Fruit fly (Drosophila melanogaster) whole organism, embryonic: ENCODE data around the gene Exn.

Source experiments
- Aef1 ChIP-seq: fragments of 200-800 bp; sonication (Bioruptor generic); IDR thresholded peaks from 3 replicates; pipeline ENCODE4 v1.3.6; 2022; ENCODE audit warnings: missing biosample characterization, missing genetic modification characterization
- B-H2 ChIP-seq: fragments of 200-800 bp; sonication (Bioruptor generic); optimal IDR thresholded peaks from 2 replicates; lab custom pipeline; 2018; ENCODE audit warnings: missing biosample characterization, mild to moderate bottlenecking, missing genetic modification characterization
- CG10366 ChIP-seq: fragments of 200-800 bp; sonication (Bioruptor generic); IDR thresholded peaks from 2 replicates; pipeline ENCODE4 v1.3.6; 2022; ENCODE audit warnings: missing biosample characterization, missing genetic modification characterization
- CG10462 ChIP-seq: fragments of 200-800 bp; sonication (Bioruptor generic); optimal IDR thresholded peaks from 2 replicates; lab custom pipeline; 2016; ENCODE audit warnings: missing biosample characterization, missing genetic modification characterization
- CG11456 ChIP-seq: fragments of 200-800 bp; sonication (Bioruptor generic); IDR thresholded peaks from 3 replicates; pipeline ENCODE4 v1.3.6; 2022; ENCODE audit warnings: missing biosample characterization, missing genetic modification characterization
- CG12219 ChIP-seq: fragments of 200-800 bp; sonication (Bioruptor generic); optimal IDR thresholded peaks from 3 replicates; lab custom pipeline; 2018; ENCODE audit warnings: missing biosample characterization, mild to moderate bottlenecking, missing genetic modification characterization
- CG12769 ChIP-seq: fragments of 200-800 bp; sonication (Bioruptor generic); optimal IDR thresholded peaks from 2 replicates; lab custom pipeline; 2019; ENCODE audit warnings: missing biosample characterization, mild to moderate bottlenecking, missing genetic modification characterization, moderate library complexity
- CG14014 ChIP-seq: fragments of 200-800 bp; sonication (Bioruptor generic); IDR thresholded peaks from 2 replicates; pipeline ENCODE4 v1.3.6; 2022; ENCODE audit warnings: missing biosample characterization, missing genetic modification characterization
- CG14860 ChIP-seq: fragments of 200-800 bp; sonication (Bioruptor generic); IDR thresholded peaks from 3 replicates; pipeline ENCODE4 v1.3.6; 2022; ENCODE audit warnings: missing biosample characterization, missing genetic modification characterization; ENCODE audit not compliant: partially characterized antibody
- CG17912 ChIP-seq: fragments of 200-800 bp; sonication (Bioruptor generic); optimal IDR thresholded peaks from 2 replicates; lab custom pipeline; 2018; ENCODE audit warnings: missing biosample characterization, mild to moderate bottlenecking, missing genetic modification characterization
- CG31224 ChIP-seq: fragments of 200-800 bp; sonication (Bioruptor generic); IDR thresholded peaks from 2 replicates; pipeline ENCODE4 v1.3.6; 2022; ENCODE audit warnings: missing biosample characterization, missing genetic modification characterization
- CG32767 ChIP-seq: fragments of 200-800 bp; sonication (Bioruptor generic); IDR thresholded peaks from 2 replicates; pipeline ENCODE4 v1.3.6; 2022; ENCODE audit warnings: missing biosample characterization, missing genetic modification characterization
- CG34224 ChIP-seq: fragments of 200-800 bp; sonication (Bioruptor generic); IDR thresholded peaks from 3 replicates; pipeline ENCODE4 v1.3.6; 2022; ENCODE audit warnings: missing biosample characterization, missing genetic modification characterization; ENCODE audit not compliant: partially characterized antibody
- CG5245 ChIP-seq: fragments of 200-800 bp; sonication (Bioruptor generic); optimal IDR thresholded peaks from 3 replicates; lab custom pipeline; 2016; ENCODE audit warnings: missing biosample characterization, missing genetic modification characterization
- CG7271 ChIP-seq: fragments of 200-800 bp; sonication (Bioruptor generic); optimal IDR thresholded peaks from 2 replicates; lab custom pipeline; 2018; ENCODE audit warnings: missing biosample characterization, mild to moderate bottlenecking, missing genetic modification characterization, moderate library complexity
- CG7357 ChIP-seq: fragments of 200-800 bp; sonication (Bioruptor generic); IDR thresholded peaks from 3 replicates; pipeline ENCODE4 v1.3.6; 2022; ENCODE audit warnings: missing biosample characterization, missing genetic modification characterization
- CG7372 ChIP-seq: fragments of 200-800 bp; sonication (Bioruptor generic); IDR thresholded peaks from 2 replicates; pipeline ENCODE4 v1.3.6; 2022; ENCODE audit warnings: missing biosample characterization, missing genetic modification characterization
- CG8290 ChIP-seq, 3 experiments: fragments of 200-800 bp; sonication (Bioruptor generic); optimal IDR thresholded peaks; 2 replicates each; lab custom pipeline; 2016 to 2019; ENCODE audit warnings: missing biosample characterization in 3 of 3, missing genetic modification characterization in 3 of 3, mild to moderate bottlenecking in 2 of 3, moderate library complexity in 1 of 3
- D ChIP-seq, 2 experiments: fragments of 200-800 bp in 1 of 2; fragments of >200 bp in 1 of 2; sonication (Bioruptor generic) in 1 of 2; optimal IDR thresholded peaks; 2 replicates in 1 of 2; 3 replicates in 1 of 2; lab custom pipeline; 2017; ENCODE audit warnings: mild to moderate bottlenecking in 1 of 2, missing biosample characterization in 1 of 2, missing genetic modification characterization in 1 of 2, missing genetic modification reagents in 1 of 2
- Doc3 ChIP-seq: fragments of 200-800 bp; sonication (Bioruptor generic); IDR thresholded peaks from 3 replicates; pipeline ENCODE4 v1.3.6; 2022; ENCODE audit warnings: missing biosample characterization, missing genetic modification characterization; ENCODE audit not compliant: partially characterized antibody
- Drgx ChIP-seq: fragments of 200-800 bp; sonication (Bioruptor generic); IDR thresholded peaks from 2 replicates; pipeline ENCODE4 v1.3.6; 2022; ENCODE audit warnings: missing biosample characterization, missing genetic modification characterization
- GATAe ChIP-seq: fragments of 200-800 bp; sonication (Bioruptor generic); conservative IDR thresholded peaks from 2 replicates; pipeline ENCODE4 v1.3.6; 2022; ENCODE audit warnings: missing biosample characterization, missing genetic modification characterization
- H2.0 ChIP-seq: fragments of 200-800 bp; sonication (Bioruptor generic); IDR thresholded peaks from 2 replicates; pipeline ENCODE4 v1.3.6; 2022; ENCODE audit warnings: missing biosample characterization, missing genetic modification characterization
- Lhr ChIP-seq: fragments of 200-800 bp; sonication (Bioruptor generic); optimal IDR thresholded peaks from 3 replicates; lab custom pipeline; 2017; ENCODE audit warnings: mild to moderate bottlenecking, missing biosample characterization, missing genetic modification reagents, missing genetic modification characterization
- Mes4 ChIP-seq: fragments of 200-800 bp; sonication (Bioruptor generic); optimal IDR thresholded peaks from 2 replicates; lab custom pipeline; 2016; ENCODE audit warnings: missing biosample characterization, missing genetic modification characterization
- Pdp1 ChIP-seq, 2 experiments: fragments of 200-800 bp; sonication (Bioruptor generic); optimal IDR thresholded peaks; 3 replicates each; lab custom pipeline; 2016; ENCODE audit warnings: missing biosample characterization in 2 of 2, missing genetic modification characterization in 2 of 2, mild to moderate bottlenecking in 1 of 2, moderate library complexity in 1 of 2
- Spps ChIP-seq: fragments of 200-800 bp; sonication (Bioruptor generic); optimal IDR thresholded peaks from 2 replicates; lab custom pipeline; 2018; ENCODE audit warnings: missing biosample characterization, mild to moderate bottlenecking, missing genetic modification characterization
- ash1 ChIP-seq: fragments of 200-800 bp; sonication (Bioruptor generic); optimal IDR thresholded peaks from 2 replicates; lab custom pipeline; 2018; ENCODE audit warnings: missing biosample characterization, mild to moderate bottlenecking, missing genetic modification characterization
- btn ChIP-seq: fragments of 200-800 bp; sonication (Bioruptor generic); optimal IDR thresholded peaks from 2 replicates; lab custom pipeline; 2016; ENCODE audit warnings: missing biosample characterization, missing genetic modification characterization
- croc ChIP-seq: fragments of 200-800 bp; sonication (Bioruptor generic); conservative IDR thresholded peaks from 3 replicates; pipeline ENCODE4 v1.3.6; 2022; ENCODE audit warnings: missing biosample characterization, missing genetic modification characterization
- crp ChIP-seq, 2 experiments: fragments of 200-800 bp; sonication (Bioruptor generic); optimal IDR thresholded peaks; 2 replicates in 1 of 2; 3 replicates in 1 of 2; lab custom pipeline; 2017; ENCODE audit warnings: missing biosample characterization in 2 of 2, missing genetic modification characterization in 2 of 2, mild to moderate bottlenecking in 1 of 2, moderate library complexity in 1 of 2
- cwo ChIP-seq: fragments of 200-800 bp; sonication (Bioruptor generic); optimal IDR thresholded peaks from 3 replicates; lab custom pipeline; 2017; ENCODE audit warnings: missing biosample characterization, missing genetic modification characterization, mild to moderate bottlenecking, moderate library complexity, missing genetic modification reagents
- dan ChIP-seq: fragments of 200-800 bp; sonication (Bioruptor generic); IDR thresholded peaks from 2 replicates; pipeline ENCODE4 v1.3.6; 2022; ENCODE audit warnings: missing biosample characterization, missing genetic modification characterization
- dmrt99B ChIP-seq: fragments of 200-800 bp; sonication (Bioruptor generic); optimal IDR thresholded peaks from 2 replicates; lab custom pipeline; 2018; ENCODE audit warnings: missing biosample characterization, mild to moderate bottlenecking, missing genetic modification characterization, moderate library complexity
- dysf ChIP-seq: fragments of 200-800 bp; sonication (Bioruptor generic); IDR thresholded peaks from 3 replicates; pipeline ENCODE4 v1.3.6; 2022; ENCODE audit warnings: missing biosample characterization, missing genetic modification characterization
- gcm ChIP-seq: fragments of 200-800 bp; sonication (Bioruptor generic); optimal IDR thresholded peaks from 2 replicates; lab custom pipeline; 2019; ENCODE audit warnings: missing biosample characterization, mild to moderate bottlenecking, missing genetic modification characterization, moderate library complexity
- hbn ChIP-seq: fragments of 200-800 bp; sonication (Bioruptor generic); IDR thresholded peaks from 2 replicates; pipeline ENCODE4 v1.3.6; 2022; ENCODE audit warnings: missing biosample characterization, missing genetic modification characterization; ENCODE audit not compliant: partially characterized antibody
- inv ChIP-seq: fragments of 200-800 bp; sonication (Bioruptor generic); IDR thresholded peaks from 2 replicates; pipeline ENCODE4 v1.3.6; 2022; ENCODE audit warnings: missing biosample characterization, missing genetic modification characterization; ENCODE audit not compliant: partially characterized antibody
- luna ChIP-seq: fragments of 200-800 bp; sonication (Bioruptor generic); optimal IDR thresholded peaks from 2 replicates; lab custom pipeline; 2016; ENCODE audit warnings: missing biosample characterization, missing genetic modification characterization
- nerfin-2 ChIP-seq: fragments of 200-800 bp; sonication (Bioruptor generic); IDR thresholded peaks from 2 replicates; pipeline ENCODE4 v1.3.6; 2022; ENCODE audit warnings: missing biosample characterization, missing genetic modification characterization; ENCODE audit not compliant: partially characterized antibody
- nmo ChIP-seq: fragments of 200-800 bp; sonication (Bioruptor generic); optimal IDR thresholded peaks from 2 replicates; lab custom pipeline; 2018; ENCODE audit warnings: missing biosample characterization, mild to moderate bottlenecking, missing genetic modification characterization, moderate library complexity
- onecut ChIP-seq: fragments of 200-800 bp; sonication (Bioruptor generic); IDR thresholded peaks from 2 replicates; pipeline ENCODE4 v1.3.6; 2022; ENCODE audit warnings: missing biosample characterization, missing genetic modification characterization
- pzg ChIP-seq: fragments of 200-800 bp; sonication (Bioruptor generic); optimal IDR thresholded peaks from 3 replicates; lab custom pipeline; 2018; ENCODE audit warnings: missing biosample characterization, mild to moderate bottlenecking, missing genetic modification characterization, moderate library complexity
- row ChIP-seq: fragments of 200-800 bp; sonication (Bioruptor generic); IDR thresholded peaks from 3 replicates; pipeline ENCODE4 v1.3.6; 2022; ENCODE audit warnings: missing biosample characterization, missing genetic modification characterization
- run ChIP-seq: fragments of 200-800 bp; sonication (Bioruptor generic); optimal IDR thresholded peaks from 3 replicates; lab custom pipeline; 2018; ENCODE audit warnings: missing biosample characterization, mild to moderate bottlenecking, missing genetic modification characterization
- sens-2 ChIP-seq: fragments of 200-800 bp; sonication (Bioruptor generic); IDR thresholded peaks from 2 replicates; pipeline ENCODE4 v1.3.6; 2022; ENCODE audit warnings: missing biosample characterization, missing genetic modification characterization
- stwl ChIP-seq: fragments of 200-800 bp; sonication (Bioruptor generic); optimal IDR thresholded peaks from 3 replicates; lab custom pipeline; 2018; ENCODE audit warnings: missing biosample characterization, mild to moderate bottlenecking, missing genetic modification characterization, moderate library complexity
- tap ChIP-seq: fragments of 200-800 bp; optimal IDR thresholded peaks from 3 replicates; lab custom pipeline; 2019; ENCODE audit warnings: missing biosample characterization, mild to moderate bottlenecking, missing genetic modification characterization, moderate library complexity
- tna ChIP-seq: fragments of 200-800 bp; sonication (Bioruptor generic); IDR thresholded peaks from 2 replicates; pipeline ENCODE4 v1.3.6; 2022; ENCODE audit warnings: missing biosample characterization, missing genetic modification characterization; ENCODE audit not compliant: partially characterized antibody

The Exn gene

DNA sequence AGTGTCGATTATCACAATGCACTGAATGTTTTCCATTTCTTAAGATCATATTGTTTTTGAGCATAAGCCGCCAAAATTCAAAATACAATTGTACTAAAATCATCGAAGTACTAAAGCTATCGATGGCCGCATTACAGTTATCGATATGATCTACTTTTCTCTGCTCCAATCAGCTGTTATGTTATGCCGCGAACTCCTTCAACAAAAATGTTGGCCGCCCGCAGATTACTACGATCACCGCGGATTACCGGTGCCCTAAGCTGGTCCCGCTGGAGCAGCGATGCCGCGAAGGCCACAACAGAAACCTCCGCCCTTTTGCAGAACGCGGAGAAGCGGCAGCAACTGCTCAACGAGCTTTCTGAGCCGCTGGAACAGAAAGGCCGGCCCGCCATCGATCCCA, 65.7 kb downstream of the Exn start, which contains the start of gene beg (continued):
- TF ChIP-seq sens-2 (GFP tag; lab: Robert Waterston, UW) (no peak), CG7372 (no peak), D (optimal IDR thresholded peaks at IDR 0.05; lab: Kevin White, UChicago) (no peak), D (GFP tag; optimal IDR thresholded peaks at IDR 0.05; lab: Kevin White, UChicago) (no peak), gcm (peak; percentile 63), Drgx (GFP tag; lab: Robert Waterston, UW) (no peak), CG34224 (GFP tag; lab: Robert Waterston, UW) (peak; percentile 93), crp (GFP tag; optimal IDR thresholded peaks at IDR 0.05; lab: Kevin White, UChicago) (peak; percentile 30 to 90), nerfin-2 (GFP tag; lab: Robert Waterston, UW) (peak; percentile 79), inv (GFP tag; lab: Robert Waterston, UW) (peak; percentile 24; the same call in 1 of the 2 replicates), pzg (GFP tag; lab: Kevin White, UChicago) (peak; percentile 42), croc (GFP tag; lab: Robert Waterston, UW) (no peak), cwo (GFP tag; lab: Kevin White, UChicago) (no peak), CG8290 (GFP tag; optimal IDR thresholded peaks at IDR 0.05; lab: Kevin White, UChicago) (no peak), CG8290 (tag; optimal IDR thresholded peaks at IDR 0.05; lab: Kevin White, UChicago) (no peak), CG14014 (GFP tag; lab: Robert Waterston, UW) (no peak), onecut (GFP tag; lab: Robert Waterston, UW) (no peak), hbn (peak; percentile 66), CG11456 (GFP tag; lab: Robert Waterston, UW) (no peak), run (tag; lab: Kevin White, UChicago) (no peak), Spps (tag; lab: Kevin White, UChicago) (no peak), tap (tag; lab: Kevin White, UChicago) (no peak), dan (GFP tag; lab: Robert Waterston, UW) (no peak), CG7271 (no peak), CG7357 (GFP tag; lab: Robert Waterston, UW) (no peak), tna (peak; percentile 62), Pdp1 (GFP tag; optimal IDR thresholded peaks at IDR 0.05; lab: Kevin White, UChicago) (peak in 1 of 2 experiments; percentile 17), CG17912 (GFP tag; lab: Kevin White, UChicago) (no peak), nmo (GFP tag; lab: Kevin White, UChicago) (no peak), Doc3 (peak; percentile 65), CG10462 (no peak), CG32767 (GFP tag; lab: Robert Waterston, UW) (no peak), CG14860 (peak; percentile 52; the same call in 2 of the 3 replicates), B-H2 (GFP tag; lab: Kevin White, UChicago) (no peak), Aef1 (GFP tag; lab: Robert Waterston, UW) (no peak), CG10366 (GFP tag; lab: Robert Waterston, UW) (no peak), stwl (tag; lab: Kevin White, UChicago) (peak; percentile 20), GATAe (no peak), dmrt99B (tag; lab: Kevin White, UChicago) (no peak), Lhr (no peak), dysf (GFP tag; lab: Robert Waterston, UW) (no peak), H2.0 (GFP tag; lab: Robert Waterston, UW) (no peak), CG5245 (GFP tag; lab: Kevin White, UChicago) (no peak), ash1 (no peak), luna (no peak), CG12769 (tag; lab: Kevin White, UChicago) (no peak), CG12219 (no peak), row (GFP tag; lab: Robert Waterston, UW) (no peak), Mes4 (GFP tag; lab: Kevin White, UChicago) (no peak), CG31224 (no peak), btn (GFP tag; lab: Kevin White, UChicago) (no peak)
